Worm (Caenorhabditis elegans) whole organism, young adult: ENCODE results near the gene ins-11.
A peak's percentile ranks its signal among the peaks of the same experiment; 100 is the strongest.

Experiments
- B0019.2 ChIP-seq: fragments of 200-800 bp; sonication (Bioruptor generic); conservative IDR thresholded peaks from 2 replicates; pipeline ENCODE4 v1.3.6; 2022; ENCODE audit warnings: missing genetic modification reagents, missing genetic modification characterization, missing compliant biosample characterization
- B0035.1 ChIP-seq: sonication (generic microtip); optimal IDR thresholded peaks from 2 replicates; lab custom pipeline; 2016; ENCODE audit warnings: missing genetic modification characterization, mild to moderate bottlenecking, missing compliant biosample characterization, missing genotype, missing genetic modification reagents
- C17E4.6 ChIP-seq: fragments of 200-800 bp; sonication (Bioruptor generic); IDR thresholded peaks from 2 replicates; pipeline ENCODE4 v1.3.6; 2022; ENCODE audit warnings: missing genetic modification reagents, missing genetic modification characterization, missing compliant biosample characterization
- D2030.7 ChIP-seq: fragments of 200-800 bp; sonication (Bioruptor generic); IDR thresholded peaks from 2 replicates; pipeline ENCODE4 v1.3.6; 2022; ENCODE audit warnings: missing genetic modification reagents, missing genetic modification characterization, missing compliant biosample characterization
- F10E7.11 ChIP-seq: sonication (generic microtip); optimal IDR thresholded peaks from 2 replicates; lab custom pipeline; 2017; ENCODE audit warnings: mild to moderate bottlenecking, missing genetic modification characterization, moderate library complexity, missing compliant biosample characterization
- F22D6.2 ChIP-seq: sonication (generic microtip); optimal IDR thresholded peaks from 2 replicates; lab custom pipeline; 2016; ENCODE audit warnings: mild to moderate bottlenecking, missing genetic modification characterization, missing compliant biosample characterization
- F55B11.4 ChIP-seq: sonication (generic microtip); optimal IDR thresholded peaks from 2 replicates; lab custom pipeline; 2016; ENCODE audit warnings: missing compliant biosample characterization, missing genetic modification characterization, borderline replicate concordance; ENCODE audit not compliant: insufficient read depth
- F57C9.4 ChIP-seq: sonication (generic microtip); optimal IDR thresholded peaks from 2 replicates; lab custom pipeline; 2017; ENCODE audit warnings: mild to moderate bottlenecking, missing genetic modification characterization, missing compliant biosample characterization
- Y56A3A.18 ChIP-seq: fragments of 200-800 bp; sonication (Bioruptor generic); IDR thresholded peaks from 2 replicates; pipeline ENCODE4 v1.3.6; 2022; ENCODE audit warnings: missing genetic modification reagents, missing genetic modification characterization, missing compliant biosample characterization
- Y67H2A.10 ChIP-seq: fragments of 200-800 bp; sonication (Bioruptor generic); conservative IDR thresholded peaks from 2 replicates; pipeline ENCODE4 v1.3.6; 2022; ENCODE audit warnings: missing genetic modification reagents, missing genetic modification characterization, missing compliant biosample characterization
- Y79H2A.3 ChIP-seq: fragments of 200-800 bp; sonication (Bioruptor generic); conservative IDR thresholded peaks from 2 replicates; pipeline ENCODE4 v1.3.6; 2022; ENCODE audit warnings: missing genetic modification reagents, missing genetic modification characterization, missing compliant biosample characterization
- aptf-3 ChIP-seq: fragments of 200-800 bp; sonication (Bioruptor generic); IDR thresholded peaks from 2 replicates; pipeline ENCODE4 v1.3.6; 2022; ENCODE audit warnings: missing genetic modification characterization, missing compliant biosample characterization
- atf-7 ChIP-seq: sonication (generic microtip); optimal IDR thresholded peaks from 2 replicates; lab custom pipeline; 2017; ENCODE audit warnings: mild to moderate bottlenecking, missing genetic modification characterization, missing compliant biosample characterization
- athp-1 ChIP-seq: sonication (generic microtip); optimal IDR thresholded peaks from 2 replicates; lab custom pipeline; 2017; ENCODE audit warnings: mild to moderate bottlenecking, missing genetic modification characterization, missing compliant biosample characterization
- attf-5 ChIP-seq: fragments of 200-800 bp; sonication (Bioruptor generic); optimal IDR thresholded peaks from 2 replicates; lab custom pipeline; 2018; ENCODE audit warnings: mild to moderate bottlenecking, missing genetic modification characterization, missing compliant biosample characterization
- bed-1 ChIP-seq: fragments of 200-800 bp; sonication (Bioruptor generic); IDR thresholded peaks from 2 replicates; pipeline ENCODE4 v1.3.6; 2022; ENCODE audit warnings: missing genetic modification reagents, missing genetic modification characterization, missing compliant biosample characterization
- bed-2 ChIP-seq: fragments of 200-800 bp; sonication (Bioruptor generic); IDR thresholded peaks from 2 replicates; pipeline ENCODE4 v1.3.6; 2022; ENCODE audit warnings: missing genetic modification reagents, missing genetic modification characterization, missing compliant biosample characterization
- ceh-40 ChIP-seq: fragments of 200-800 bp; sonication (Bioruptor generic); IDR thresholded peaks from 2 replicates; pipeline ENCODE4 v1.3.6; 2022; ENCODE audit warnings: missing genetic modification characterization, missing compliant biosample characterization
- ceh-79 ChIP-seq: sonication (generic microtip); optimal IDR thresholded peaks from 2 replicates; lab custom pipeline; 2017; ENCODE audit warnings: mild to moderate bottlenecking, missing genetic modification characterization, missing compliant biosample characterization
- ceh-91 ChIP-seq: fragments of 200-800 bp; sonication (Bioruptor generic); IDR thresholded peaks from 2 replicates; pipeline ENCODE4 v1.3.6; 2022; ENCODE audit warnings: missing genetic modification reagents, missing genetic modification characterization, missing compliant biosample characterization
- chd-7 ChIP-seq: sonication (generic microtip); optimal IDR thresholded peaks from 2 replicates; lab custom pipeline; 2016; ENCODE audit warnings: mild to moderate bottlenecking, missing genetic modification characterization, moderate library complexity, missing compliant biosample characterization
- efl-1 ChIP-seq: fragments of 150-350 bp; optimal IDR thresholded peaks from 2 replicates; lab custom pipeline; 2014; ENCODE audit warnings: missing biosample characterization, missing genetic modification reagents, missing genetic modification characterization
- egl-44 ChIP-seq: fragments of 200-800 bp; sonication (Bioruptor generic); IDR thresholded peaks from 2 replicates; pipeline ENCODE4 v1.3.6; 2022; ENCODE audit warnings: missing genetic modification reagents, missing genetic modification characterization, missing compliant biosample characterization
- egrh-3 ChIP-seq: fragments of 200-800 bp; sonication (Bioruptor generic); IDR thresholded peaks from 2 replicates; pipeline ENCODE4 v1.3.6; 2022; ENCODE audit warnings: missing genetic modification reagents, missing genetic modification characterization, missing compliant biosample characterization
- ekl-4 ChIP-seq: fragments of 200-800 bp; sonication (Bioruptor generic); IDR thresholded peaks from 2 replicates; pipeline ENCODE4 v1.3.6; 2022; ENCODE audit warnings: missing genetic modification reagents, missing genetic modification characterization, missing compliant biosample characterization
- ets-4 ChIP-seq: fragments of 200-800 bp; sonication (Bioruptor generic); optimal IDR thresholded peaks from 2 replicates; lab custom pipeline; 2018; ENCODE audit warnings: mild to moderate bottlenecking, missing genetic modification characterization, missing compliant biosample characterization
- gei-17 ChIP-seq: fragments of 200-800 bp; sonication (Bioruptor generic); optimal IDR thresholded peaks from 2 replicates; lab custom pipeline; 2018; ENCODE audit warnings: mild to moderate bottlenecking, missing genetic modification characterization, missing compliant biosample characterization
- hmg-1.2 ChIP-seq: fragments of 200-800 bp; sonication (Bioruptor generic); IDR thresholded peaks from 2 replicates; pipeline ENCODE4 v1.3.6; 2022; ENCODE audit warnings: missing genetic modification reagents, missing genetic modification characterization, missing compliant biosample characterization
- let-526 ChIP-seq: fragments of 200-800 bp; sonication (Bioruptor generic); IDR thresholded peaks from 2 replicates; pipeline ENCODE4 v1.3.6; 2022; ENCODE audit warnings: missing genetic modification reagents, missing genetic modification characterization, missing compliant biosample characterization
- lin-26 ChIP-seq: fragments of 200-800 bp; sonication (Bioruptor generic); IDR thresholded peaks from 2 replicates; pipeline ENCODE4 v1.3.6; 2022; ENCODE audit warnings: missing genetic modification reagents, missing genetic modification characterization, missing compliant biosample characterization
- lin-54 ChIP-seq: fragments of 200-800 bp; sonication (Bioruptor generic); optimal IDR thresholded peaks from 2 replicates; lab custom pipeline; 2018; ENCODE audit warnings: mild to moderate bottlenecking, missing genetic modification characterization, missing compliant biosample characterization
- lir-1 ChIP-seq: fragments of 200-800 bp; sonication (Bioruptor generic); conservative IDR thresholded peaks from 2 replicates; pipeline ENCODE4 v1.3.6; 2022; ENCODE audit warnings: missing genetic modification reagents, missing genetic modification characterization, missing compliant biosample characterization
- lsl-1 ChIP-seq: fragments of 200-800 bp; sonication (Bioruptor generic); optimal IDR thresholded peaks from 2 replicates; lab custom pipeline; 2018; ENCODE audit warnings: mild to moderate bottlenecking, missing genetic modification characterization, moderate library complexity, missing compliant biosample characterization
- madf-6 ChIP-seq: fragments of 200-800 bp; sonication (Bioruptor generic); IDR thresholded peaks from 2 replicates; pipeline ENCODE4 v1.3.6; 2022; ENCODE audit warnings: missing genetic modification reagents, missing genetic modification characterization, missing compliant biosample characterization
- mcd-1 ChIP-seq: fragments of 200-800 bp; sonication (Bioruptor generic); IDR thresholded peaks from 2 replicates; pipeline ENCODE4 v1.3.6; 2022; ENCODE audit warnings: missing genetic modification reagents, missing genetic modification characterization, missing compliant biosample characterization
- mxl-1 ChIP-seq: sonication (generic microtip); optimal IDR thresholded peaks from 2 replicates; lab custom pipeline; 2016; ENCODE audit warnings: missing genetic modification characterization, missing compliant biosample characterization
- nfya-1 ChIP-seq: sonication (generic microtip); optimal IDR thresholded peaks from 2 replicates; lab custom pipeline; 2017; ENCODE audit warnings: antibody characterized with exemption, missing compliant biosample characterization, missing genetic modification characterization, borderline replicate concordance; ENCODE audit not compliant: insufficient read depth
- nfyb-1 ChIP-seq: fragments of 200-800 bp; sonication (Bioruptor generic); IDR thresholded peaks from 2 replicates; pipeline ENCODE4 v1.3.6; 2022; ENCODE audit warnings: missing genetic modification reagents, missing genetic modification characterization, missing compliant biosample characterization
- nhr-80 ChIP-seq: sonication (generic microtip); optimal IDR thresholded peaks from 2 replicates; lab custom pipeline; 2016; ENCODE audit warnings: missing genetic modification characterization, missing compliant biosample characterization
- pbrm-1 ChIP-seq: fragments of 200-800 bp; sonication (Bioruptor generic); IDR thresholded peaks from 2 replicates; pipeline ENCODE4 v1.3.6; 2022; ENCODE audit warnings: missing genetic modification reagents, missing genetic modification characterization, missing compliant biosample characterization
- rcor-1 ChIP-seq: fragments of 200-800 bp; sonication (Bioruptor generic); IDR thresholded peaks from 2 replicates; pipeline ENCODE4 v1.3.6; 2022; ENCODE audit warnings: missing genetic modification reagents, missing genetic modification characterization, missing compliant biosample characterization
- repo-1 ChIP-seq: sonication (generic microtip); optimal IDR thresholded peaks from 2 replicates; lab custom pipeline; 2017; ENCODE audit warnings: mild to moderate bottlenecking, missing genetic modification characterization, missing compliant biosample characterization
- rpc-1 ChIP-seq, 2 experiments: fragments of 150-350 bp in 1 of 2; sonication (generic microtip) in 1 of 2; optimal IDR thresholded peaks; 2 replicates each; lab custom pipeline; 2014 to 2018; ENCODE audit warnings: missing biosample characterization in 1 of 2, missing genetic modification characterization in 1 of 2, missing genetic modification reagents in 1 of 2, missing genotype in 1 of 2
- snpc-1.1 ChIP-seq: sonication (generic microtip); optimal IDR thresholded peaks from 2 replicates; lab custom pipeline; 2017; ENCODE audit warnings: missing genetic modification characterization, mild to moderate bottlenecking, missing compliant biosample characterization, antibody characterized with exemption, moderate library complexity, missing genotype, missing genetic modification reagents; ENCODE audit not compliant: insufficient read depth
- snpc-1.3 ChIP-seq: sonication (generic microtip); optimal IDR thresholded peaks from 2 replicates; lab custom pipeline; 2017; ENCODE audit warnings: missing genetic modification characterization, mild to moderate bottlenecking, missing compliant biosample characterization, antibody characterized with exemption, moderate library complexity, missing genotype, missing genetic modification reagents; ENCODE audit not compliant: insufficient read depth
- somi-1 ChIP-seq: fragments of 200-800 bp; sonication (Bioruptor generic); optimal IDR thresholded peaks from 2 replicates; lab custom pipeline; 2018; ENCODE audit warnings: mild to moderate bottlenecking, missing genetic modification characterization, missing compliant biosample characterization
- sptf-2 ChIP-seq: fragments of 200-800 bp; sonication (Bioruptor generic); optimal IDR thresholded peaks from 2 replicates; lab custom pipeline; 2018; ENCODE audit warnings: mild to moderate bottlenecking, missing genetic modification characterization, missing compliant biosample characterization
- unc-62 ChIP-seq: fragments of 150-350 bp; optimal IDR thresholded peaks from 2 replicates; lab custom pipeline; 2014; ENCODE audit warnings: missing biosample characterization, missing genetic modification reagents, missing genetic modification characterization
- ztf-18 ChIP-seq: sonication (generic microtip); optimal IDR thresholded peaks from 2 replicates; lab custom pipeline; 2016; ENCODE audit warnings: missing genotype, mild to moderate bottlenecking, missing genetic modification characterization, missing compliant biosample characterization

Gene ins-11

DNA sequence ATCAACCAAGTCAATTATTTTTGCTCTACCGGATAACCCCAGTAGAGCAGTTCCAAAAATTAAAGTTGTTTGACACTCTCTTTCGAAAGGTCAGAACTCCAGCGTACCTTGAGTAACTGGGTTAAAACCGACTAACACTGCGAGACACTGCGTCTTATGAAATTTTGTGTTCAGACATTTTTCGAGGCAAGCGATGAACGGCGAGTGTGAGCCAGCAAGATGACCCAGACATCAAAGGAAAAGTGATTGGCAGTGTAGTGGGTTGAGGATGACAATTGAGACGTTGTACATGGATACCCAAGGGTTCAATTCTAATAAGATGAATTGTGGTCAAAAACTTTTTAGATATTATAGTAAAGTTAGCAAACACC lies 12.4 kb upstream of the ins-11 start (continued):
- no peak for TF ChIP-seq B0035.1 (tag; lab: Kevin White, UChicago)
- TF ChIP-seq snpc-1.3 (tag; lab: Kevin White, UChicago) = no peak
- no peak for TF ChIP-seq rpc-1 (optimal IDR thresholded peaks at IDR 0.05; lab: Kevin White, UChicago)
- TF ChIP-seq rpc-1 (tag; optimal IDR thresholded peaks at IDR 0.05; lab: Kevin White, UChicago) = no peak
- TF ChIP-seq bed-2 (GFP tag; lab: Robert Waterston, UW) = no peak
- TF ChIP-seq chd-7 = no peak
- TF ChIP-seq D2030.7 (GFP tag; lab: Robert Waterston, UW) = no peak
- peak; percentile 53 for TF ChIP-seq hmg-1.2
- no peak for TF ChIP-seq ceh-40 (GFP tag; lab: Robert Waterston, UW)
- no peak for TF ChIP-seq F10E7.11 (tag; lab: Kevin White, UChicago)
- TF ChIP-seq ceh-79 = no peak
- peak; percentile 32 for TF ChIP-seq F22D6.2
- no peak for TF ChIP-seq lsl-1
- TF ChIP-seq athp-1 (tag; lab: Kevin White, UChicago) = no peak
- TF ChIP-seq nfyb-1 (GFP tag; lab: Robert Waterston, UW) = no peak; the same call in 1 of the 2 replicates
- no peak for TF ChIP-seq ceh-91 (GFP tag; lab: Robert Waterston, UW)
- TF ChIP-seq lir-1 = no peak
- no peak for TF ChIP-seq B0019.2 (GFP tag; lab: Robert Waterston, UW)
- TF ChIP-seq somi-1 (GFP tag; lab: Kevin White, UChicago) = no peak
- no peak; the same call in 1 of the 2 replicates for TF ChIP-seq Y67H2A.10
- TF ChIP-seq madf-6 (GFP tag; lab: Robert Waterston, UW) = peak; percentile 30; the same call in 1 of the 2 replicates
- TF ChIP-seq egrh-3 (GFP tag; lab: Robert Waterston, UW) = no peak
- TF ChIP-seq let-526 (GFP tag; lab: Robert Waterston, UW) = no peak
- TF ChIP-seq pbrm-1 (GFP tag; lab: Robert Waterston, UW) = peak; percentile 93
- TF ChIP-seq bed-1 = no peak
- TF ChIP-seq egl-44 (GFP tag; lab: Robert Waterston, UW) = peak; percentile 62; the same call in 1 of the 2 replicates
- TF ChIP-seq gei-17 = no peak
- TF ChIP-seq atf-7 = no peak
- peak; percentile 25 for TF ChIP-seq lin-54 (GFP tag; lab: Kevin White, UChicago)
- TF ChIP-seq ztf-18 (tag; lab: Kevin White, UChicago) = no peak
- TF ChIP-seq repo-1 (tag; lab: Kevin White, UChicago) = no peak
- no peak for TF ChIP-seq Y56A3A.18 (GFP tag; lab: Robert Waterston, UW)
- TF ChIP-seq Y79H2A.3 (GFP tag; lab: Robert Waterston, UW) = no peak
- no peak for TF ChIP-seq F55B11.4
- no peak for TF ChIP-seq lin-26 (GFP tag; lab: Robert Waterston, UW)
- TF ChIP-seq nfya-1 = no peak
- TF ChIP-seq mxl-1 (tag; lab: Kevin White, UChicago) = no peak
- TF ChIP-seq snpc-1.1 (tag; lab: Kevin White, UChicago) = peak; percentile 82
- peak; percentile 31; the same call in 1 of the 2 replicates for TF ChIP-seq rcor-1 (GFP tag; lab: Robert Waterston, UW)
- no peak for TF ChIP-seq C17E4.6 (GFP tag; lab: Robert Waterston, UW)
- no peak; the same call in 1 of the 2 replicates for TF ChIP-seq aptf-3
- peak; percentile 33 for TF ChIP-seq ets-4 (GFP tag; lab: Kevin White, UChicago)
- TF ChIP-seq attf-5 = peak; percentile 34
- peak; percentile 11 for TF ChIP-seq nhr-80 (tag; lab: Kevin White, UChicago)
- TF ChIP-seq mcd-1 = peak; percentile 61
- no peak for TF ChIP-seq sptf-2 (GFP tag; lab: Kevin White, UChicago)
- TF ChIP-seq unc-62 (GFP tag; lab: Kevin White, UChicago) = no peak
- TF ChIP-seq F57C9.4 = no peak
- TF ChIP-seq ekl-4 = no peak
- TF ChIP-seq efl-1 (GFP tag; lab: Kevin White, UChicago) = no peak
